Worm (Caenorhabditis elegans) whole organism, L2 larva: ENCODE data around the gene R04B5.5.

Source experiments
- ama-1 ChIP-seq: fragments of 150-350 bp; optimal IDR thresholded peaks from 2 replicates; lab custom pipeline; 2018; ENCODE audit warnings: inconsistent platforms
- lin-13 ChIP-seq: fragments of 150-350 bp; optimal IDR thresholded peaks from 2 replicates; lab custom pipeline; 2014; ENCODE audit warnings: missing biosample characterization, missing genetic modification reagents, missing genetic modification characterization
- nhr-10 ChIP-seq: sonication (generic microtip); optimal IDR thresholded peaks from 2 replicates; lab custom pipeline; 2017; ENCODE audit warnings: missing biosample characterization, missing genetic modification characterization
- nhr-12 ChIP-seq: fragments of 150-350 bp; optimal IDR thresholded peaks from 2 replicates; lab custom pipeline; 2014; ENCODE audit warnings: missing biosample characterization, missing genetic modification characterization
- nhr-23 ChIP-seq: fragments of 150-350 bp; optimal IDR thresholded peaks from 2 replicates; lab custom pipeline; 2014; ENCODE audit warnings: missing biosample characterization, missing genetic modification reagents, missing genetic modification characterization
- nhr-77 ChIP-seq: fragments of 150-350 bp; optimal IDR thresholded peaks from 2 replicates; lab custom pipeline; 2014; ENCODE audit warnings: missing biosample characterization, missing genetic modification characterization
- unc-39 ChIP-seq: fragments of 150-350 bp; optimal IDR thresholded peaks from 2 replicates; lab custom pipeline; 2014; ENCODE audit warnings: missing biosample characterization, missing genetic modification characterization
- unc-62 ChIP-seq: fragments of 150-350 bp; optimal IDR thresholded peaks from 2 replicates; lab custom pipeline; 2014; ENCODE audit warnings: missing biosample characterization, missing genetic modification reagents, missing genetic modification characterization
- zag-1 ChIP-seq: fragments of 150-350 bp; optimal IDR thresholded peaks from 2 replicates; lab custom pipeline; 2014; ENCODE audit warnings: missing biosample characterization, missing genetic modification characterization
- ztf-11 ChIP-seq: sonication (generic microtip); optimal IDR thresholded peaks from 2 replicates; lab custom pipeline; 2017; ENCODE audit warnings: missing biosample characterization, missing genetic modification characterization

DNA sequence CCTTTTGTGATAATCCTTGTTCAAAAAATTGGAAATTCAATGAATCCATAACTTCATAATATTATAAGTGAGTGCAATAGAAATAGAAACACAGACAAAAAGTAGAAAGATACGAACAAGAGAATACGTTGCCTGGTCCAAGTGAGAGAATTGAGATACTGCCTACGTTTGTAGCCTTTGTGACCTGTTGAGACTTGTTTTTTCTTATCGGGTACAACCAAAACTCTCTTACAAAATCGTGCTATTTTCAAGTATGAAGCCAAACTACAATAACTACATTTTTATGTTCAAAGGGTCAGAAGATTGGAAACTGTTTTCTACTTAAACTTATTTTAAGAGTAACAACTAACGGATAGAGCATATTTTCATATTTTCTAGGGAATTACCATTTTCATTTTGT is 5.6 kb upstream of the R04B5.5 start, which contains the start of gene nhr-205:
- TF ChIP-seq unc-62 (no peak), nhr-77 (tag; lab: Kevin White, UChicago) (no peak), zag-1 (tag; lab: Kevin White, UChicago) (no peak), nhr-23 (tag; lab: Kevin White, UChicago) (no peak), lin-13 (GFP tag; lab: Kevin White, UChicago) (no peak), ztf-11 (tag; lab: Kevin White, UChicago) (no peak), ama-1 (lab: Kevin White, UChicago) (no peak), nhr-10 (tag; lab: Kevin White, UChicago) (no peak), nhr-12 (tag; lab: Kevin White, UChicago) (no peak), unc-39 (no peak)
